Worm (Caenorhabditis elegans): ENCODE results near the gene npp-16.

- TF ChIP-seq elt-3 (tag; optimal IDR thresholded peaks at IDR 0.05) (no peak), lsy-2 (tag; optimal IDR thresholded peaks at IDR 0.05) (peak; percentile 72), snpc-4 (tag; optimal IDR thresholded peaks at IDR 0.05) (no peak), ceh-83 (GFP tag; optimal IDR thresholded peaks at IDR 0.05) (no peak), nhr-76 (tag; optimal IDR thresholded peaks at IDR 0.05) (no peak), nhr-28 (tag; optimal IDR thresholded peaks at IDR 0.05) (no peak)
Observed at ce11 chrIII:11870009-11870408, 45.7 kb upstream of the npp-16 start.

Measured in whole organism, mixed stage, embryonic.